Worm (Caenorhabditis elegans) whole organism, late embryonic: ENCODE data around the gene pes-1.

Experiments
- C38D4.7 ChIP-seq: fragments of 200-800 bp; sonication (Bioruptor generic); optimal IDR thresholded peaks from 2 replicates; lab custom pipeline; 2018; ENCODE audit warnings: mild to moderate bottlenecking, missing genetic modification characterization, moderate library complexity, missing compliant biosample characterization
- T23F11.4 ChIP-seq: fragments of 200-800 bp; sonication (Bioruptor generic); optimal IDR thresholded peaks from 2 replicates; lab custom pipeline; 2018; ENCODE audit warnings: mild to moderate bottlenecking, missing genetic modification characterization, missing compliant biosample characterization
- ahr-1 ChIP-seq: sonication (generic microtip); optimal IDR thresholded peaks from 2 replicates; lab custom pipeline; 2016; ENCODE audit warnings: missing genetic modification characterization, missing compliant biosample characterization
- ama-1 ChIP-seq: fragments of 150-350 bp; optimal IDR thresholded peaks from 2 replicates; lab custom pipeline; 2014
- ceh-24 ChIP-seq: sonication (generic microtip); optimal IDR thresholded peaks from 2 replicates; lab custom pipeline; 2016; ENCODE audit warnings: mild to moderate bottlenecking, missing genetic modification characterization, missing compliant biosample characterization
- ceh-45 ChIP-seq: fragments of 200-800 bp; sonication (Bioruptor generic); IDR thresholded peaks from 2 replicates; pipeline ENCODE4 v1.3.6; 2022; ENCODE audit warnings: missing genetic modification reagents, missing genetic modification characterization, missing compliant biosample characterization
- ceh-48 ChIP-seq: sonication (generic microtip); optimal IDR thresholded peaks from 2 replicates; lab custom pipeline; 2016; ENCODE audit warnings: missing genetic modification characterization, inconsistent platforms, missing compliant biosample characterization
- ceh-6 ChIP-seq: fragments of 200-800 bp; sonication (Bioruptor generic); optimal IDR thresholded peaks from 2 replicates; lab custom pipeline; 2018; ENCODE audit warnings: mild to moderate bottlenecking, missing genetic modification characterization, missing compliant biosample characterization
- che-1 ChIP-seq: sonication (generic microtip); optimal IDR thresholded peaks from 2 replicates; lab custom pipeline; 2016; ENCODE audit warnings: mild to moderate bottlenecking, missing genetic modification characterization, missing compliant biosample characterization
- eyg-1 ChIP-seq: sonication (generic microtip); optimal IDR thresholded peaks from 2 replicates; lab custom pipeline; 2016; ENCODE audit warnings: missing genotype, missing genetic modification characterization, missing compliant biosample characterization
- fkh-6 ChIP-seq: sonication (generic microtip); optimal IDR thresholded peaks from 2 replicates; lab custom pipeline; 2016; ENCODE audit warnings: missing genetic modification characterization, missing compliant biosample characterization
- gmeb-2 ChIP-seq: sonication (generic microtip); optimal IDR thresholded peaks from 2 replicates; lab custom pipeline; 2016; ENCODE audit warnings: missing genetic modification characterization, inconsistent platforms, missing compliant biosample characterization
- hlh-13 ChIP-seq: fragments of 200-800 bp; sonication (Bioruptor generic); optimal IDR thresholded peaks from 2 replicates; lab custom pipeline; 2018; ENCODE audit warnings: mild to moderate bottlenecking, missing genetic modification characterization, missing compliant biosample characterization
- hlh-15 ChIP-seq: sonication (generic microtip); optimal IDR thresholded peaks from 2 replicates; lab custom pipeline; 2016; ENCODE audit warnings: missing genetic modification characterization, missing compliant biosample characterization
- hlh-8 ChIP-seq: sonication (generic microtip); optimal IDR thresholded peaks from 2 replicates; lab custom pipeline; 2016; ENCODE audit warnings: missing genotype, missing genetic modification characterization, missing compliant biosample characterization
- lim-6 ChIP-seq: sonication (generic microtip); optimal IDR thresholded peaks from 2 replicates; lab custom pipeline; 2016; ENCODE audit warnings: missing genetic modification characterization, missing compliant biosample characterization
- lin-11 ChIP-seq: fragments of 200-800 bp; sonication (Bioruptor generic); optimal IDR thresholded peaks from 2 replicates; lab custom pipeline; 2018; ENCODE audit warnings: mild to moderate bottlenecking, missing genetic modification characterization, missing compliant biosample characterization
- madf-2 ChIP-seq: sonication (generic microtip); optimal IDR thresholded peaks from 2 replicates; lab custom pipeline; 2017; ENCODE audit warnings: missing genetic modification characterization, missing compliant biosample characterization
- mec-3 ChIP-seq: sonication (generic microtip); optimal IDR thresholded peaks from 2 replicates; lab custom pipeline; 2016; ENCODE audit warnings: borderline replicate concordance, missing genetic modification characterization, missing compliant biosample characterization
- nfya-1 ChIP-seq: sonication (generic microtip); optimal IDR thresholded peaks from 2 replicates; lab custom pipeline; 2017; ENCODE audit warnings: missing genetic modification characterization, mild to moderate bottlenecking, missing compliant biosample characterization, antibody characterized with exemption, moderate library complexity
- nhr-232 ChIP-seq: sonication (generic microtip); optimal IDR thresholded peaks from 2 replicates; lab custom pipeline; 2016; ENCODE audit warnings: missing genetic modification characterization, missing compliant biosample characterization
- pag-3 ChIP-seq: sonication (generic microtip); optimal IDR thresholded peaks from 2 replicates; lab custom pipeline; 2016; ENCODE audit warnings: missing compliant biosample characterization, missing genetic modification characterization, borderline replicate concordance
- pat-9 ChIP-seq: fragments of 200-800 bp; sonication (Bioruptor generic); optimal IDR thresholded peaks from 2 replicates; lab custom pipeline; 2018; ENCODE audit warnings: mild to moderate bottlenecking, missing genetic modification characterization, moderate library complexity, missing compliant biosample characterization
- pax-1 ChIP-seq: fragments of 150-350 bp; optimal IDR thresholded peaks from 2 replicates; lab custom pipeline; 2014; ENCODE audit warnings: missing biosample characterization, missing genetic modification characterization
- pha-2 ChIP-seq: sonication (generic microtip); optimal IDR thresholded peaks from 2 replicates; lab custom pipeline; 2017; ENCODE audit warnings: mild to moderate bottlenecking, missing genetic modification characterization, missing compliant biosample characterization
- pha-4 ChIP-seq: fragments of 150-350 bp; optimal IDR thresholded peaks from 2 replicates; lab custom pipeline; 2018; ENCODE audit warnings: missing biosample characterization, missing genetic modification reagents, missing genetic modification characterization
- sox-4 ChIP-seq: sonication (generic microtip); optimal IDR thresholded peaks from 2 replicates; lab custom pipeline; 2017; ENCODE audit warnings: mild to moderate bottlenecking, missing genetic modification characterization, inconsistent platforms, missing compliant biosample characterization
- tbx-7 ChIP-seq: sonication (generic microtip); optimal IDR thresholded peaks from 2 replicates; lab custom pipeline; 2016; ENCODE audit warnings: missing genotype, missing genetic modification characterization, missing compliant biosample characterization
- ttx-3 ChIP-seq: sonication (generic microtip); optimal IDR thresholded peaks from 2 replicates; lab custom pipeline; 2016; ENCODE audit warnings: missing genetic modification reagents, missing genetic modification characterization, missing compliant biosample characterization
- unc-3 ChIP-seq, 2 experiments: fragments of 200-800 bp in 1 of 2; sonication (Bioruptor generic) in 1 of 2; sonication (generic microtip) in 1 of 2; conservative IDR thresholded peaks in 1 of 2; optimal IDR thresholded peaks in 1 of 2; 2 replicates each; pipeline versions ENCODE4 v1.3.6 to Lab custom; 2016 to 2022; ENCODE audit warnings: missing compliant biosample characterization in 2 of 2, missing genetic modification characterization in 2 of 2, missing genetic modification reagents in 1 of 2
- unc-86 ChIP-seq: sonication (generic microtip); optimal IDR thresholded peaks from 2 replicates; lab custom pipeline; 2016; ENCODE audit warnings: missing genetic modification characterization, missing compliant biosample characterization
- ztf-16 ChIP-seq: sonication (generic microtip); optimal IDR thresholded peaks from 2 replicates; lab custom pipeline; 2017; ENCODE audit warnings: missing genetic modification characterization, missing compliant biosample characterization

pes-1 gene

DNA sequence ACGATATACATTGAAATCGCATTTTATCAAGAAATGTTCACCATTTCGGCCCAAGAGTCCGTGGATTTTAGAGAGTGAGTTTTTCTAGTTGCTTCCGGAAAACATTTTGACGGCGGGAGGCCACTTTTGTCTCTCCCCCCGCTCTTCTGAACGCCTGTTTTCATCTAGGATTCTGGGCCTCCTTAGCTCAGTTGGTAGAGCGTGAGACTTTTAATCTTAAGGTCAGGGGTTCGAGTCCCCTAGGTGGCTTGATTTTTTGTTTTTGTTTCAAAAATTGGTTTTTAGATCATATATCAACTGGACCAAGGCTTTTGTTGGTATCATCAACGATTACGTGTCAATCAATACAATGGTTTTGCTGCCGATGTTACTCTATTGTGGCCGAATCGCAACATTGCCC lies 36.2 kb downstream of the pes-1 start:
- TF ChIP-seq unc-86 (no peak), ceh-6 (peak; percentile 21), pat-9 (tag; lab: Kevin White, UChicago) (peak; percentile 23), pax-1 (no peak), ceh-45 (GFP tag; lab: Robert Waterston, UW) (0 out of 2 replicates have a peak, but pooled peaks have one; percentile 8), gmeb-2 (tag; lab: Kevin White, UChicago) (peak; percentile 38), C38D4.7 (GFP tag; lab: Kevin White, UChicago) (peak; percentile 26), hlh-15 (tag; lab: Kevin White, UChicago) (no peak), nfya-1 (tag; lab: Kevin White, UChicago) (peak; percentile 3), sox-4 (tag; lab: Kevin White, UChicago) (peak; percentile 29), pag-3 (tag; lab: Kevin White, UChicago) (no peak), lin-11 (peak; percentile 3), madf-2 (tag; lab: Kevin White, UChicago) (no peak), ceh-24 (tag; lab: Kevin White, UChicago) (no peak), hlh-13 (no peak), nhr-232 (peak; percentile 32), che-1 (tag; lab: Kevin White, UChicago) (peak; percentile 39), ama-1 (lab: Kevin White, UChicago) (no peak), unc-3 (GFP tag; conservative IDR thresholded peaks at IDR 0.05; lab: Robert Waterston, UW) (no peak), unc-3 (tag; optimal IDR thresholded peaks at IDR 0.05; lab: Kevin White, UChicago) (no peak), ttx-3 (tag; lab: Kevin White, UChicago) (peak; percentile 39), ahr-1 (tag; lab: Kevin White, UChicago) (no peak), pha-4 (tag; lab: Kevin White, UChicago) (no peak), fkh-6 (no peak), hlh-8 (tag; lab: Kevin White, UChicago) (no peak)

DNA sequence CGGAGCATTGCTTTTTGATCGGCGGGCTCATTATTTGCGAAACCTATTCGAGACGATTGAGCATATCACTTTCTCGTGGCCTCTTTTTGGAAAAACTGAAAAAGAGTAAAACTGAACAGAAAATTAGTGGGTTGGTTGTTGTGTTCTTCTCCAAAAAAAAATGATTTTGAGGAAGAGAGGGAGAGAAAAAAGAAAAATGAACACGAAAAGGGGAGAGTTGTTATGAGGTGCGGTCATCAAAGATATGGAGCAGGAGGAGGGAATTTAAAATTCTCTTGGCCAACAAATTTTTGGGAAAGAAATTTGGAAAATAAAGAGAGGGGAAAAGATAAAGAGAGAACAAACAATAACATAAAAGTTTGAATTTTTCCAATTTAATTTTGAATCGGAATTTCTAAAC lies 42.8 kb downstream of the pes-1 start, which contains the start of gene hot-9:
hot-9 (minus strand) TSS at position 101 of the 400 bp plus-strand sequence.
- TF ChIP-seq lim-6 (tag; lab: Kevin White, UChicago) (no peak), hlh-15 (tag; lab: Kevin White, UChicago) (no peak), madf-2 (tag; lab: Kevin White, UChicago) (no peak), T23F11.4 (GFP tag; lab: Kevin White, UChicago) (no peak), ceh-48 (tag; lab: Kevin White, UChicago) (no peak), eyg-1 (tag; lab: Kevin White, UChicago) (no peak), ztf-16 (tag; lab: Kevin White, UChicago) (no peak), pha-2 (tag; lab: Kevin White, UChicago) (no peak), tbx-7 (no peak)

ce11 chrIV:5054297-5054696 lies 51.7 kb downstream of the pes-1 start:
- no peak for TF ChIP-seq nhr-232
- no peak for TF ChIP-seq pat-9 (tag; lab: Kevin White, UChicago)
- TF ChIP-seq mec-3 (tag; lab: Kevin White, UChicago): no peak
- TF ChIP-seq pha-4 (tag; lab: Kevin White, UChicago): no peak
- no peak for TF ChIP-seq che-1 (tag; lab: Kevin White, UChicago)
